Worm (Caenorhabditis elegans) whole organism, midembryonic: Measurements from ENCODE around the gene C13F10.7.

Experiments
- T22C8.4 ChIP-seq: fragments of 200-800 bp; sonication (Bioruptor generic); IDR thresholded peaks from 2 replicates; pipeline ENCODE4 v1.3.6; 2022; ENCODE audit warnings: missing genetic modification characterization, missing compliant biosample characterization
- cog-1 ChIP-seq: sonication (generic microtip); optimal IDR thresholded peaks from 2 replicates; lab custom pipeline; 2016; ENCODE audit warnings: missing genetic modification characterization, missing compliant biosample characterization
- flt-1 ChIP-seq: fragments of 200-800 bp; sonication (Bioruptor generic); IDR thresholded peaks from 2 replicates; pipeline ENCODE4 v1.3.6; 2022; ENCODE audit warnings: missing genetic modification characterization, missing compliant biosample characterization
- klf-2 ChIP-seq: fragments of 200-800 bp; sonication (Bioruptor generic); conservative IDR thresholded peaks from 2 replicates; pipeline ENCODE4 v1.3.6; 2022; ENCODE audit warnings: missing genetic modification reagents, missing genetic modification characterization, missing compliant biosample characterization
- med-1 ChIP-seq: sonication (generic microtip); optimal IDR thresholded peaks from 2 replicates; lab custom pipeline; 2017; ENCODE audit warnings: missing genetic modification characterization, mild to moderate bottlenecking, missing compliant biosample characterization, antibody characterized with exemption, missing genetic modification reagents; ENCODE audit not compliant: insufficient read depth
- ref-1 ChIP-seq: fragments of 200-800 bp; sonication (Bioruptor generic); conservative IDR thresholded peaks from 2 replicates; pipeline ENCODE4 v1.3.6; 2022; ENCODE audit warnings: missing genetic modification reagents, missing genetic modification characterization, missing compliant biosample characterization
- tab-1 ChIP-seq: fragments of 200-800 bp; sonication (Bioruptor generic); IDR thresholded peaks from 2 replicates; pipeline ENCODE4 v1.3.6; 2022; ENCODE audit warnings: missing genetic modification characterization, missing compliant biosample characterization
- ztf-23 ChIP-seq: fragments of 200-800 bp; sonication (Bioruptor generic); IDR thresholded peaks from 2 replicates; pipeline ENCODE4 v1.3.6; 2022; ENCODE audit warnings: missing genetic modification reagents, missing genetic modification characterization, missing compliant biosample characterization
- ztf-29 ChIP-seq: fragments of 200-800 bp; sonication (Bioruptor generic); IDR thresholded peaks from 2 replicates; pipeline ENCODE4 v1.3.6; 2022; ENCODE audit warnings: missing genetic modification reagents, missing genetic modification characterization, missing compliant biosample characterization

Gene C13F10.7

ce11 chrV:7237133-7237532, 14.1 kb upstream of the C13F10.7 start, which contains the start of gene hyls-1:
hyls-1 (plus strand) TSS chrV:7237381.
- TF ChIP-seq T22C8.4 (GFP tag; lab: Robert Waterston, UW) = no peak
- no peak for TF ChIP-seq tab-1 (GFP tag; lab: Robert Waterston, UW)
- TF ChIP-seq med-1 = no peak
- TF ChIP-seq klf-2 = no peak
- TF ChIP-seq ztf-23 (GFP tag; lab: Robert Waterston, UW) = 0 out of 2 replicates have a peak, but pooled peaks have one; percentile 56
- no peak for TF ChIP-seq ref-1 (GFP tag; lab: Robert Waterston, UW)
- TF ChIP-seq flt-1 = 0 out of 2 replicates have a peak, but pooled peaks have one; percentile 45
- peak; percentile 78 for TF ChIP-seq cog-1 (tag; lab: Kevin White, UChicago)

- no peak for TF ChIP-seq ref-1 (GFP tag; lab: Robert Waterston, UW)
Measured at ce11 chrV:7237094-7237132, 13.9 kb upstream of the C13F10.7 start, which contains the start of gene hpo-9. hpo-9 (minus strand) TSS chrV:7237130.

ce11 chrV:7236694-7237093, 13.6 kb upstream of the C13F10.7 start:
- no peak for TF ChIP-seq cog-1 (tag; lab: Kevin White, UChicago)
- no peak for TF ChIP-seq tab-1 (GFP tag; lab: Robert Waterston, UW)
- TF ChIP-seq flt-1 = no peak
- TF ChIP-seq klf-2 = no peak
- TF ChIP-seq ztf-29 = no peak
- no peak for TF ChIP-seq ztf-23 (GFP tag; lab: Robert Waterston, UW)
- no peak for TF ChIP-seq ref-1 (GFP tag; lab: Robert Waterston, UW)
- no peak for TF ChIP-seq T22C8.4 (GFP tag; lab: Robert Waterston, UW)
- no peak for TF ChIP-seq med-1

ce11 chrV:7234726-7235125, 11.7 kb upstream of the C13F10.7 start, which contains the start of gene C05C8.5:
C05C8.5 (minus strand) TSS chrV:7234826.
- TF ChIP-seq ref-1 (GFP tag; lab: Robert Waterston, UW) = no peak
- no peak for TF ChIP-seq cog-1 (tag; lab: Kevin White, UChicago)
- TF ChIP-seq med-1 = no peak
- no peak for TF ChIP-seq tab-1 (GFP tag; lab: Robert Waterston, UW)
- no peak for TF ChIP-seq ztf-29
- no peak for TF ChIP-seq T22C8.4 (GFP tag; lab: Robert Waterston, UW)

ce11 chrV:7231524-7231923, 8.5 kb upstream of the C13F10.7 start:
- no peak for TF ChIP-seq ztf-29
- TF ChIP-seq T22C8.4 (GFP tag; lab: Robert Waterston, UW) = no peak
- TF ChIP-seq cog-1 (tag; lab: Kevin White, UChicago) = no peak
- TF ChIP-seq ref-1 (GFP tag; lab: Robert Waterston, UW) = no peak
- TF ChIP-seq klf-2 = no peak
- TF ChIP-seq med-1 = no peak
- no peak for TF ChIP-seq flt-1
- no peak for TF ChIP-seq tab-1 (GFP tag; lab: Robert Waterston, UW)
- TF ChIP-seq ztf-23 (GFP tag; lab: Robert Waterston, UW) = no peak

- TF ChIP-seq T22C8.4 (GFP tag; lab: Robert Waterston, UW) = peak; percentile 72
- peak; percentile 90 for TF ChIP-seq tab-1 (GFP tag; lab: Robert Waterston, UW)
- TF ChIP-seq klf-2 = peak; percentile 82
- peak; percentile 95 for TF ChIP-seq med-1
- TF ChIP-seq ztf-23 (GFP tag; lab: Robert Waterston, UW) = peak; percentile 94
- TF ChIP-seq cog-1 (tag; lab: Kevin White, UChicago) = no peak
- TF ChIP-seq flt-1 = peak; percentile 94
- TF ChIP-seq ztf-29 = peak; percentile 78
- TF ChIP-seq ref-1 (GFP tag; lab: Robert Waterston, UW) = peak; percentile 60; the same call in 1 of the 2 replicates
Measured at ce11 chrV:7230847-7231246, 7.8 kb upstream of the C13F10.7 start, which contains the start of the genes gei-6 and krr-1. gei-6 (minus strand) TSS chrV:7230848. krr-1 (plus strand) TSS chrV:7231190.

- TF ChIP-seq tab-1 (GFP tag; lab: Robert Waterston, UW) = no peak
- TF ChIP-seq T22C8.4 (GFP tag; lab: Robert Waterston, UW) = no peak
- TF ChIP-seq klf-2 = no peak
- no peak for TF ChIP-seq ref-1 (GFP tag; lab: Robert Waterston, UW)
- TF ChIP-seq cog-1 (tag; lab: Kevin White, UChicago) = no peak
- TF ChIP-seq flt-1 = no peak
- no peak for TF ChIP-seq ztf-23 (GFP tag; lab: Robert Waterston, UW)
- no peak for TF ChIP-seq ztf-29
- TF ChIP-seq med-1 = no peak
Measured at ce11 chrV:7225894-7226293, 2.8 kb upstream of the C13F10.7 start.

ce11 chrV:7224947-7225346, 1.9 kb upstream of the C13F10.7 start, which contains the start of gene fkb-3:
fkb-3 (plus strand) TSS chrV:7225223.
- TF ChIP-seq cog-1 (tag; lab: Kevin White, UChicago) (no peak), ztf-29 (no peak), ztf-23 (GFP tag; lab: Robert Waterston, UW) (no peak), flt-1 (no peak)

ce11 chrV:7224353-7224752, 1.3 kb upstream of the C13F10.7 start:
- TF ChIP-seq ref-1 (GFP tag; lab: Robert Waterston, UW) = no peak
- TF ChIP-seq flt-1 = no peak
- no peak for TF ChIP-seq klf-2

ce11 chrV:7223941-7224340, 889 bp upstream of the C13F10.7 start, which contains the start of gene C13F10.1:
C13F10.1 (plus strand) TSS chrV:7224078.
- TF ChIP-seq cog-1 (tag; lab: Kevin White, UChicago) = no peak
- no peak for TF ChIP-seq flt-1
- no peak for TF ChIP-seq ztf-29

- TF ChIP-seq T22C8.4 (GFP tag; lab: Robert Waterston, UW) (no peak), ztf-23 (GFP tag; lab: Robert Waterston, UW) (no peak), ztf-29 (no peak), cog-1 (tag; lab: Kevin White, UChicago) (no peak), ref-1 (GFP tag; lab: Robert Waterston, UW) (no peak), med-1 (no peak), flt-1 (no peak)
Measured at ce11 chrV:7220973-7221519, 2.0 kb downstream of the C13F10.7 start, which contains the start of the genes C13F10.8, C13F10.6 and kxd-1. C13F10.8 (minus strand) TSS chrV:7221023. C13F10.6 (minus strand) TSS chrV:7221039. kxd-1 (plus strand) TSS chrV:7221469.
